Worm (Caenorhabditis elegans) whole organism, L4 larva: ENCODE results near the gene F48D6.4.

ENCODE experiments used
- D1046.2 ChIP-seq: fragments of 200-800 bp; sonication (Bioruptor generic); IDR thresholded peaks from 2 replicates; pipeline ENCODE4 v1.3.6; 2022; ENCODE audit warnings: missing genetic modification characterization, missing compliant biosample characterization
- F10B5.3 ChIP-seq: sonication (generic microtip); optimal IDR thresholded peaks from 2 replicates; lab custom pipeline; 2016; ENCODE audit warnings: mild to moderate bottlenecking, missing genetic modification characterization, missing compliant biosample characterization
- F26F4.8 ChIP-seq: fragments of 200-800 bp; sonication (Bioruptor generic); conservative IDR thresholded peaks from 2 replicates; pipeline ENCODE4 v1.3.6; 2022; ENCODE audit warnings: missing genetic modification characterization, missing compliant biosample characterization
- R02D3.7 ChIP-seq: fragments of 150-350 bp; sonication (generic microtip); optimal IDR thresholded peaks from 3 replicates; lab custom pipeline; 2014; ENCODE audit warnings: missing biosample characterization, missing genetic modification characterization
- T26A8.4 ChIP-seq: fragments of 200-800 bp; sonication (Bioruptor generic); IDR thresholded peaks from 2 replicates; pipeline ENCODE4 v1.3.6; 2022; ENCODE audit warnings: missing genetic modification characterization, missing compliant biosample characterization
- Y48G9A.11 ChIP-seq: fragments of 200-800 bp; sonication (Bioruptor generic); IDR thresholded peaks from 2 replicates; pipeline ENCODE4 v1.3.6; 2022; ENCODE audit warnings: missing genetic modification reagents, missing genetic modification characterization, missing compliant biosample characterization
- Y75B8A.6 ChIP-seq: fragments of 200-800 bp; sonication (Bioruptor generic); IDR thresholded peaks from 2 replicates; pipeline ENCODE4 v1.3.6; 2022; ENCODE audit warnings: missing genetic modification reagents, missing genetic modification characterization, missing compliant biosample characterization
- ZK337.2 ChIP-seq: fragments of 200-800 bp; sonication (Bioruptor generic); IDR thresholded peaks from 2 replicates; pipeline ENCODE4 v1.3.6; 2022; ENCODE audit warnings: missing genetic modification reagents, missing genetic modification characterization, missing compliant biosample characterization
- ZK546.5 ChIP-seq, 2 experiments: sonication (generic microtip); optimal IDR thresholded peaks; 2 replicates each; lab custom pipeline; 2017; ENCODE audit warnings: missing biosample characterization in 2 of 2, missing genetic modification characterization in 2 of 2
- aly-2 ChIP-seq: sonication (generic microtip); optimal IDR thresholded peaks from 2 replicates; lab custom pipeline; 2018; ENCODE audit warnings: missing biosample characterization, missing genetic modification characterization
- ama-1 ChIP-seq: fragments of 150-350 bp; optimal IDR thresholded peaks from 2 replicates; lab custom pipeline; 2014; ENCODE audit warnings: inconsistent platforms, mixed read lengths
- attf-4 ChIP-seq: sonication (generic microtip); optimal IDR thresholded peaks from 3 replicates; lab custom pipeline; 2017; ENCODE audit warnings: missing biosample characterization, missing genetic modification characterization
- ceh-20 ChIP-seq: fragments of 200-800 bp; sonication (Bioruptor generic); IDR thresholded peaks from 2 replicates; pipeline ENCODE4 v1.3.6; 2022; ENCODE audit warnings: missing genetic modification reagents, missing genetic modification characterization, missing compliant biosample characterization
- ceh-44 ChIP-seq: fragments of 200-800 bp; sonication (Bioruptor generic); IDR thresholded peaks from 2 replicates; pipeline ENCODE4 v1.3.6; 2022; ENCODE audit warnings: missing genetic modification reagents, missing genetic modification characterization, missing compliant biosample characterization
- ces-1 ChIP-seq: fragments of 150-350 bp; sonication (generic microtip); optimal IDR thresholded peaks from 4 replicates; lab custom pipeline; 2014; ENCODE audit warnings: missing biosample characterization, missing genetic modification reagents, missing genetic modification characterization
- cey-2 ChIP-seq: sonication (generic microtip); optimal IDR thresholded peaks from 3 replicates; lab custom pipeline; 2017; ENCODE audit warnings: missing genetic modification characterization, mild to moderate bottlenecking, missing compliant biosample characterization, antibody characterized with exemption, borderline replicate concordance; ENCODE audit not compliant: insufficient read depth
- daf-8 ChIP-seq: fragments of 200-800 bp; sonication (Bioruptor generic); IDR thresholded peaks from 2 replicates; pipeline ENCODE4 v1.3.6; 2022; ENCODE audit warnings: missing genetic modification characterization, missing compliant biosample characterization
- duxl-1 ChIP-seq: sonication (generic microtip); optimal IDR thresholded peaks from 2 replicates; lab custom pipeline; 2016; ENCODE audit warnings: mild to moderate bottlenecking, missing genetic modification characterization, moderate library complexity, missing compliant biosample characterization; ENCODE audit not compliant: poor library complexity
- egl-43 ChIP-seq: fragments of 200-800 bp; sonication (Bioruptor generic); IDR thresholded peaks from 2 replicates; pipeline ENCODE4 v1.3.6; 2022; ENCODE audit warnings: missing genetic modification reagents, missing genetic modification characterization, missing compliant biosample characterization
- gei-8 ChIP-seq: fragments of 200-800 bp; sonication (Bioruptor generic); optimal IDR thresholded peaks from 2 replicates; lab custom pipeline; 2018; ENCODE audit warnings: mild to moderate bottlenecking, missing genetic modification characterization, missing compliant biosample characterization
- hif-1 ChIP-seq, 2 experiments: sonication (generic microtip); optimal IDR thresholded peaks; 2 replicates each; lab custom pipeline; 2016 to 2017; ENCODE audit warnings: missing compliant biosample characterization in 2 of 2, missing genetic modification characterization in 2 of 2, missing genetic modification reagents in 2 of 2, missing genotype in 2 of 2, mild to moderate bottlenecking in 1 of 2
- hlh-11 ChIP-seq: fragments of 200-800 bp; sonication (Bioruptor generic); optimal IDR thresholded peaks from 2 replicates; lab custom pipeline; 2018; ENCODE audit warnings: mild to moderate bottlenecking, missing genetic modification characterization, missing compliant biosample characterization
- hlh-30 ChIP-seq: sonication (generic microtip); optimal IDR thresholded peaks from 2 replicates; lab custom pipeline; 2017; ENCODE audit warnings: antibody characterized with exemption, mild to moderate bottlenecking, missing genetic modification characterization, missing compliant biosample characterization; ENCODE audit not compliant: insufficient read depth
- lim-7 ChIP-seq: fragments of 200-800 bp; sonication (Bioruptor generic); IDR thresholded peaks from 2 replicates; pipeline ENCODE4 v1.3.6; 2022; ENCODE audit warnings: missing genetic modification characterization, missing compliant biosample characterization
- lin-1 ChIP-seq: fragments of 200-800 bp; sonication (Bioruptor generic); IDR thresholded peaks from 2 replicates; pipeline ENCODE4 v1.3.6; 2022; ENCODE audit warnings: missing genetic modification reagents, missing genetic modification characterization, missing compliant biosample characterization
- lin-13 ChIP-seq: fragments of 150-350 bp; optimal IDR thresholded peaks from 2 replicates; lab custom pipeline; 2014; ENCODE audit warnings: missing biosample characterization, missing genetic modification reagents, missing genetic modification characterization
- lin-39 ChIP-seq: fragments of 150-350 bp; optimal IDR thresholded peaks from 2 replicates; lab custom pipeline; 2014; ENCODE audit warnings: missing biosample characterization, missing genetic modification reagents, missing genetic modification characterization
- lir-3 ChIP-seq: sonication (generic microtip); optimal IDR thresholded peaks from 2 replicates; lab custom pipeline; 2016; ENCODE audit warnings: mild to moderate bottlenecking, missing genetic modification characterization, missing compliant biosample characterization
- lsy-2 ChIP-seq, 2 experiments: fragments of 150-350 bp in 1 of 2; sonication (generic microtip) in 1 of 2; optimal IDR thresholded peaks; 2 replicates each; lab custom pipeline; 2014 to 2017; ENCODE audit warnings: missing biosample characterization in 2 of 2, missing genetic modification characterization in 2 of 2
- mdl-1 ChIP-seq, 2 experiments: fragments of 150-350 bp in 1 of 2; sonication (generic microtip) in 1 of 2; optimal IDR thresholded peaks; 2 replicates each; lab custom pipeline; 2014 to 2017; ENCODE audit warnings: missing biosample characterization in 2 of 2, missing genetic modification characterization in 2 of 2
- mxl-3 ChIP-seq: fragments of 200-800 bp; sonication (Bioruptor generic); optimal IDR thresholded peaks from 2 replicates; lab custom pipeline; 2018; ENCODE audit warnings: mild to moderate bottlenecking, missing genetic modification characterization, missing compliant biosample characterization
- nhr-11 ChIP-seq: fragments of 150-350 bp; optimal IDR thresholded peaks from 2 replicates; lab custom pipeline; 2014; ENCODE audit warnings: missing biosample characterization, missing genetic modification characterization
- nhr-28 ChIP-seq: fragments of 150-350 bp; optimal IDR thresholded peaks from 2 replicates; lab custom pipeline; 2014; ENCODE audit warnings: missing biosample characterization, missing genetic modification characterization
- nhr-42 ChIP-seq: fragments of 200-800 bp; sonication (Bioruptor generic); IDR thresholded peaks from 2 replicates; pipeline ENCODE4 v1.3.6; 2022; ENCODE audit warnings: missing genetic modification characterization, missing compliant biosample characterization
- nhr-48 ChIP-seq: sonication (generic microtip); optimal IDR thresholded peaks from 2 replicates; lab custom pipeline; 2016; ENCODE audit warnings: mild to moderate bottlenecking, missing genetic modification characterization, missing compliant biosample characterization
- rbr-2 ChIP-seq: sonication (generic microtip); optimal IDR thresholded peaks from 2 replicates; lab custom pipeline; 2016; ENCODE audit warnings: missing genotype, missing genetic modification characterization, missing compliant biosample characterization
- snpc-4 ChIP-seq: fragments of 150-350 bp; optimal IDR thresholded peaks from 2 replicates; lab custom pipeline; 2014; ENCODE audit warnings: missing biosample characterization, missing genetic modification characterization
- tag-97 ChIP-seq: fragments of 200-800 bp; sonication (Bioruptor generic); IDR thresholded peaks from 2 replicates; pipeline ENCODE4 v1.3.6; 2022; ENCODE audit warnings: missing genetic modification characterization, missing compliant biosample characterization
- unc-39 ChIP-seq: sonication (generic microtip); optimal IDR thresholded peaks from 2 replicates; lab custom pipeline; 2017; ENCODE audit warnings: missing biosample characterization, missing genetic modification characterization
- unc-62 ChIP-seq, 3 experiments: fragments of 150-350 bp in 1 of 3; sonication (generic microtip); optimal IDR thresholded peaks in 2 of 3; peaks in 1 of 3; 1 replicate in 1 of 3; 2 replicates in 2 of 3; lab custom pipeline; 2014 to 2017; ENCODE audit warnings: missing biosample characterization in 3 of 3, missing genetic modification characterization in 3 of 3, missing genetic modification reagents in 3 of 3, missing genotype in 1 of 3
- vab-7 ChIP-seq: fragments of 200-800 bp; sonication (Bioruptor generic); IDR thresholded peaks from 2 replicates; pipeline ENCODE4 v1.3.6; 2022; ENCODE audit warnings: missing genetic modification reagents, missing genetic modification characterization, missing compliant biosample characterization
- zfp-3 ChIP-seq: fragments of 200-800 bp; sonication (Bioruptor generic); conservative IDR thresholded peaks from 2 replicates; pipeline ENCODE4 v1.3.6; 2022; ENCODE audit warnings: missing genetic modification reagents, missing genetic modification characterization, missing compliant biosample characterization
- ztf-7 ChIP-seq: fragments of 150-350 bp; optimal IDR thresholded peaks from 2 replicates; lab custom pipeline; 2014; ENCODE audit warnings: missing biosample characterization, missing genetic modification characterization

The F48D6.4 gene

DNA sequence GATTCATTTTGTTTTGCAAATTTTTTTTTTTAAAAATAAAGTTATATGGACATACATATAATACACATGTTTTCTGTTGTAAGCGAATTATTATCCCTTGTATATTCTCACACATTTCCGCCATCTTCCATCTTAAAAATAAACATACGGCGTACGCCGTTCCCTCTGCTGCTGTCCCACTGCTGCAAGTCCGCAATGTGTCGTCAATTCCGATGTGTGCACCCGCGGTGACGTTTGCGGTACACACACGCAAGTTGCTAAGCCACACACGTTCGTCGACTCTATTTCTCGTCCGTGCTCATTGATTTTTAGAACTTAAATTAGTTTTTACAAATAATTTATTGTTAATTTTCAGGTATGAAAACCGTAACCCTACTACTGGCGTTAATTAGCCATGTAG, 13.3 kb upstream of the F48D6.4 start, which contains the start of gene C52B9.4 (continued):
- no peak for TF ChIP-seq ZK546.5 (tag; optimal IDR thresholded peaks at IDR 0.05; lab: Kevin White, UChicago)
- no peak for TF ChIP-seq Y48G9A.11 (GFP tag; lab: Robert Waterston, UW)
- no peak for TF ChIP-seq vab-7
- TF ChIP-seq egl-43, result no peak
- TF ChIP-seq T26A8.4 (GFP tag; lab: Robert Waterston, UW), result no peak
- no peak for TF ChIP-seq unc-62 (GFP tag; optimal IDR thresholded peaks at IDR 0.05 in 1 of 2; lab: Kevin White, UChicago)
- no peak for TF ChIP-seq unc-62 (tag; optimal IDR thresholded peaks at IDR 0.05; lab: Kevin White, UChicago)
- TF ChIP-seq zfp-3 (GFP tag; lab: Robert Waterston, UW), result no peak
- no peak for TF ChIP-seq lin-39 (tag; lab: Kevin White, UChicago)
- TF ChIP-seq rbr-2 (tag; lab: Kevin White, UChicago), result peak; percentile 45
- TF ChIP-seq nhr-48 (tag; lab: Kevin White, UChicago), result peak; percentile 85
- no peak for TF ChIP-seq daf-8 (GFP tag; lab: Robert Waterston, UW)
- TF ChIP-seq D1046.2 (GFP tag; lab: Robert Waterston, UW), result no peak
- no peak for TF ChIP-seq Y75B8A.6 (GFP tag; lab: Robert Waterston, UW)
- no peak for TF ChIP-seq lim-7 (GFP tag; lab: Robert Waterston, UW)
- no peak for TF ChIP-seq mdl-1 (tag; optimal IDR thresholded peaks at IDR 0.05; lab: Kevin White, UChicago)
- no peak for TF ChIP-seq tag-97 (GFP tag; lab: Robert Waterston, UW)
- TF ChIP-seq lir-3 (tag; lab: Kevin White, UChicago), result no peak
- no peak for TF ChIP-seq attf-4
- peak; percentile 11 for TF ChIP-seq ztf-7
- no peak for TF ChIP-seq lin-1
- TF ChIP-seq cey-2 (tag; lab: Kevin White, UChicago), result no peak
- peak; percentile 28 for TF ChIP-seq mxl-3 (GFP tag; lab: Kevin White, UChicago)
- no peak for TF ChIP-seq ceh-44 (GFP tag; lab: Robert Waterston, UW)
- no peak for TF ChIP-seq F26F4.8
- peak in 1 of 2 experiments; percentile 27 for TF ChIP-seq hif-1 (tag; optimal IDR thresholded peaks at IDR 0.05; lab: Kevin White, UChicago)
- TF ChIP-seq ces-1 (GFP tag; lab: Kevin White, UChicago), result no peak
- TF ChIP-seq hlh-11 (tag; lab: Kevin White, UChicago), result peak; percentile 58
- TF ChIP-seq gei-8 (GFP tag; lab: Kevin White, UChicago), result no peak
- peak in 1 of 2 experiments; percentile 58 for TF ChIP-seq lsy-2 (tag; optimal IDR thresholded peaks at IDR 0.05; lab: Kevin White, UChicago)
- TF ChIP-seq ZK337.2 (GFP tag; lab: Robert Waterston, UW), result no peak
- TF ChIP-seq nhr-28, result peak; percentile 27
- TF ChIP-seq F10B5.3 (tag; lab: Kevin White, UChicago), result no peak
- TF ChIP-seq lin-13, result no peak
- TF ChIP-seq nhr-11, result no peak
- TF ChIP-seq nhr-42 (GFP tag; lab: Robert Waterston, UW), result 0 out of 2 replicates have a peak, but pooled peaks have one; percentile 42
- TF ChIP-seq R02D3.7 (tag; lab: Kevin White, UChicago), result no peak
- TF ChIP-seq snpc-4 (tag; lab: Kevin White, UChicago), result no peak
- TF ChIP-seq aly-2 (tag; lab: Kevin White, UChicago), result no peak
- no peak for TF ChIP-seq duxl-1
- TF ChIP-seq hlh-30 (tag; lab: Kevin White, UChicago), result peak; percentile 41
- TF ChIP-seq ceh-20 (GFP tag; lab: Robert Waterston, UW), result no peak
- no peak for TF ChIP-seq unc-39 (tag; lab: Kevin White, UChicago)
- no peak for TF ChIP-seq ama-1 (lab: Kevin White, UChicago)
